Fruit fly (Drosophila melanogaster) whole organism, adult: ENCODE results near the gene CG31161.

ENCODE experiments used
- CG11617 ChIP-seq: fragments of 200-800 bp; sonication (Bioruptor generic); optimal IDR thresholded peaks from 2 replicates; lab custom pipeline; 2017; ENCODE audit warnings: mild to moderate bottlenecking, missing biosample characterization, missing genetic modification reagents, missing genetic modification characterization
- CG12768 ChIP-seq: fragments of 200-800 bp; sonication (Bioruptor generic); optimal IDR thresholded peaks from 2 replicates; lab custom pipeline; 2017; ENCODE audit warnings: missing biosample characterization, missing genetic modification characterization, mild to moderate bottlenecking, moderate library complexity, missing genetic modification reagents
- CG14711 ChIP-seq: fragments of 200-800 bp; sonication (Bioruptor generic); optimal IDR thresholded peaks from 2 replicates; lab custom pipeline; 2018; ENCODE audit warnings: missing biosample characterization, mild to moderate bottlenecking, missing genetic modification characterization, moderate library complexity
- CG1620 ChIP-seq: fragments of 200-800 bp; sonication (Bioruptor generic); optimal IDR thresholded peaks from 2 replicates; lab custom pipeline; 2016; ENCODE audit warnings: missing biosample characterization, missing genetic modification characterization
- CG33017 ChIP-seq: fragments of 200-800 bp; sonication (Bioruptor generic); optimal IDR thresholded peaks from 2 replicates; lab custom pipeline; 2018; ENCODE audit warnings: missing biosample characterization, mild to moderate bottlenecking, missing genetic modification characterization, moderate library complexity
- CG5204 ChIP-seq: fragments of 200-800 bp; sonication (Bioruptor generic); optimal IDR thresholded peaks from 2 replicates; lab custom pipeline; 2016; ENCODE audit warnings: missing biosample characterization, missing genetic modification characterization
- CG7045 ChIP-seq: fragments of 200-800 bp; sonication (Bioruptor generic); optimal IDR thresholded peaks from 2 replicates; lab custom pipeline; 2017; ENCODE audit warnings: missing biosample characterization, mild to moderate bottlenecking, missing genetic modification characterization
- CG7101 ChIP-seq: fragments of 200-800 bp; sonication (Bioruptor generic); optimal IDR thresholded peaks from 2 replicates; lab custom pipeline; 2018; ENCODE audit warnings: missing biosample characterization, mild to moderate bottlenecking, missing genetic modification characterization, moderate library complexity
- Clk ChIP-seq: fragments of 200-800 bp; sonication (Bioruptor generic); optimal IDR thresholded peaks from 2 replicates; lab custom pipeline; 2017; ENCODE audit warnings: missing biosample characterization, missing genetic modification characterization
- Crg-1 ChIP-seq: fragments of 200-800 bp; sonication (Bioruptor generic); optimal IDR thresholded peaks from 2 replicates; lab custom pipeline; 2016; ENCODE audit warnings: missing biosample characterization, missing genetic modification characterization
- Hr96 ChIP-seq: fragments of 200-800 bp; sonication (Bioruptor generic); optimal IDR thresholded peaks from 2 replicates; lab custom pipeline; 2016; ENCODE audit warnings: missing biosample characterization, missing genetic modification characterization
- Mnt ChIP-seq: fragments of 200-800 bp; sonication (Bioruptor generic); optimal IDR thresholded peaks from 2 replicates; lab custom pipeline; 2016; ENCODE audit warnings: missing biosample characterization, mild to moderate bottlenecking, missing genetic modification characterization
- bab1 ChIP-seq: fragments of 200-800 bp; sonication (Bioruptor generic); optimal IDR thresholded peaks from 3 replicates; lab custom pipeline; 2019; ENCODE audit warnings: missing biosample characterization, mild to moderate bottlenecking, missing genetic modification characterization, moderate library complexity
- cic ChIP-seq: fragments of 200-800 bp; sonication (Bioruptor generic); optimal IDR thresholded peaks from 2 replicates; lab custom pipeline; 2017; ENCODE audit warnings: missing biosample characterization, mild to moderate bottlenecking, missing genetic modification characterization, moderate library complexity
- cnc ChIP-seq, 2 experiments: fragments of >200 bp; optimal IDR thresholded peaks; 2 replicates each; lab custom pipeline; 2017
- kay ChIP-seq: fragments of 200-800 bp; sonication (Bioruptor generic); peaks from one replicate; lab custom pipeline; 2016; ENCODE audit warnings: missing biosample characterization, missing genetic modification characterization, borderline replicate concordance
- ovo ChIP-seq: fragments of 200-800 bp; sonication (Bioruptor generic); optimal IDR thresholded peaks from 2 replicates; lab custom pipeline; 2016; ENCODE audit warnings: missing biosample characterization, missing genetic modification characterization
- pad ChIP-seq: fragments of 200-800 bp; sonication (Bioruptor generic); optimal IDR thresholded peaks from 3 replicates; lab custom pipeline; 2017; ENCODE audit warnings: missing biosample characterization, missing genetic modification characterization, mild to moderate bottlenecking, moderate library complexity, missing genetic modification reagents
- tj ChIP-seq: fragments of 200-800 bp; sonication (Bioruptor generic); optimal IDR thresholded peaks from 3 replicates; lab custom pipeline; 2017; ENCODE audit warnings: missing biosample characterization, mild to moderate bottlenecking, missing genetic modification characterization, moderate library complexity
- toe ChIP-seq: fragments of 200-800 bp; sonication (Bioruptor generic); optimal IDR thresholded peaks from 2 replicates; lab custom pipeline; 2016; ENCODE audit warnings: missing biosample characterization, missing genetic modification characterization

CG31161 gene

dm6 chr3R:22582981-22583380 lies 33.3 kb upstream of the CG31161 start, which contains the start of gene Dph5:
TSS of gene Dph5 (minus strand) at chr3R:22583225.
- TF ChIP-seq CG11617 (no peak), CG14711 (tag; lab: Kevin White, UChicago) (no peak), tj (GFP tag; lab: Kevin White, UChicago) (no peak), bab1 (peak; percentile 7), pad (GFP tag; lab: Kevin White, UChicago) (no peak), Mnt (peak; percentile 91), CG7101 (tag; lab: Kevin White, UChicago) (no peak)

- TF ChIP-seq Mnt (peak; percentile 97), CG1620 (no peak)
These were observed 31.7 kb upstream of the CG31161 start, which contains the start of the genes CG33107 and CG6937 for dm6 chr3R:22584582-22584981. TSS of gene CG33107 (minus strand) at chr3R:22584718. TSS of gene CG6937 (plus strand) at chr3R:22584773.

dm6 chr3R:22586525-22586924 lies 29.8 kb upstream of the CG31161 start, which contains the start of gene btn:
TSS of gene btn (minus strand) at chr3R:22586625.
- no peak for TF ChIP-seq CG7101 (tag; lab: Kevin White, UChicago)
- no peak for TF ChIP-seq Crg-1 (GFP tag; lab: Kevin White, UChicago)
- TF ChIP-seq pad (GFP tag; lab: Kevin White, UChicago): no peak
- no peak for TF ChIP-seq kay (GFP tag; lab: Kevin White, UChicago)
- no peak for TF ChIP-seq Hr96 (GFP tag; lab: Kevin White, UChicago)
- TF ChIP-seq cic (GFP tag; lab: Kevin White, UChicago): no peak
- TF ChIP-seq tj (GFP tag; lab: Kevin White, UChicago): no peak
- TF ChIP-seq CG1620: no peak
- TF ChIP-seq CG12768 (GFP tag; lab: Kevin White, UChicago): no peak
- no peak for TF ChIP-seq cnc (optimal IDR thresholded peaks at IDR 0.05; lab: Kevin White, UChicago)
- TF ChIP-seq ovo (GFP tag; lab: Kevin White, UChicago): no peak

- TF ChIP-seq Crg-1 (GFP tag; lab: Kevin White, UChicago): peak; percentile 64
- peak; percentile 64 for TF ChIP-seq tj (GFP tag; lab: Kevin White, UChicago)
- peak; percentile 44 for TF ChIP-seq pad (GFP tag; lab: Kevin White, UChicago)
- TF ChIP-seq cnc (optimal IDR thresholded peaks at IDR 0.05; lab: Kevin White, UChicago): no peak
- TF ChIP-seq CG14711 (tag; lab: Kevin White, UChicago): peak; percentile 56
- TF ChIP-seq CG33017 (tag; lab: Kevin White, UChicago): peak; percentile 10
- TF ChIP-seq CG5204 (GFP tag; lab: Kevin White, UChicago): no peak
- TF ChIP-seq Clk (GFP tag; lab: Kevin White, UChicago): peak; percentile 60
- TF ChIP-seq CG7045 (GFP tag; lab: Kevin White, UChicago): peak; percentile 62
- TF ChIP-seq Hr96 (GFP tag; lab: Kevin White, UChicago): no peak
- TF ChIP-seq CG12768 (GFP tag; lab: Kevin White, UChicago): peak; percentile 56
- peak; percentile 65 for TF ChIP-seq CG7101 (tag; lab: Kevin White, UChicago)
- TF ChIP-seq CG11617: peak; percentile 56
- TF ChIP-seq bab1: peak; percentile 66
- no peak for TF ChIP-seq kay (GFP tag; lab: Kevin White, UChicago)
- TF ChIP-seq toe: peak; percentile 90
- TF ChIP-seq ovo (GFP tag; lab: Kevin White, UChicago): peak; percentile 73
- TF ChIP-seq cic (GFP tag; lab: Kevin White, UChicago): peak; percentile 85
- TF ChIP-seq CG1620: peak; percentile 62
- peak; percentile 65 for TF ChIP-seq Mnt
These were observed 28.8 kb upstream of the CG31161 start, which contains the start of gene Efa6 for dm6 chr3R:22587419-22587963. TSS of gene Efa6 (plus strand) at chr3R:22587755.

- TF ChIP-seq Mnt (no peak), Hr96 (GFP tag; lab: Kevin White, UChicago) (no peak), CG7045 (GFP tag; lab: Kevin White, UChicago) (no peak), bab1 (no peak), toe (no peak), CG1620 (no peak), CG7101 (tag; lab: Kevin White, UChicago) (no peak), Clk (GFP tag; lab: Kevin White, UChicago) (no peak), CG12768 (GFP tag; lab: Kevin White, UChicago) (no peak), CG14711 (tag; lab: Kevin White, UChicago) (no peak), Crg-1 (GFP tag; lab: Kevin White, UChicago) (no peak), CG5204 (GFP tag; lab: Kevin White, UChicago) (no peak), tj (GFP tag; lab: Kevin White, UChicago) (no peak), cic (GFP tag; lab: Kevin White, UChicago) (no peak), kay (GFP tag; lab: Kevin White, UChicago) (no peak), pad (GFP tag; lab: Kevin White, UChicago) (no peak), ovo (GFP tag; lab: Kevin White, UChicago) (no peak), CG33017 (tag; lab: Kevin White, UChicago) (no peak), cnc (optimal IDR thresholded peaks at IDR 0.05; lab: Kevin White, UChicago) (no peak), CG11617 (no peak)
These were observed 27.6 kb upstream of the CG31161 start for dm6 chr3R:22588756-22589155.

dm6 chr3R:22589311-22589710 lies 27.0 kb upstream of the CG31161 start:
- TF ChIP-seq CG14711 (tag; lab: Kevin White, UChicago) (peak; percentile 47), CG7101 (tag; lab: Kevin White, UChicago) (peak; percentile 80), cic (GFP tag; lab: Kevin White, UChicago) (peak; percentile 55), CG33017 (tag; lab: Kevin White, UChicago) (peak; percentile 44), Mnt (no peak), pad (GFP tag; lab: Kevin White, UChicago) (no peak), Crg-1 (GFP tag; lab: Kevin White, UChicago) (peak; percentile 64), CG5204 (GFP tag; lab: Kevin White, UChicago) (no peak), CG1620 (peak; percentile 22), Hr96 (GFP tag; lab: Kevin White, UChicago) (no peak), bab1 (no peak), cnc (optimal IDR thresholded peaks at IDR 0.05; lab: Kevin White, UChicago) (no peak), toe (peak; percentile 20), CG7045 (GFP tag; lab: Kevin White, UChicago) (peak; percentile 65), CG12768 (GFP tag; lab: Kevin White, UChicago) (peak; percentile 44), kay (GFP tag; lab: Kevin White, UChicago) (no peak), CG11617 (peak; percentile 47), tj (GFP tag; lab: Kevin White, UChicago) (peak; percentile 25), ovo (GFP tag; lab: Kevin White, UChicago) (peak; percentile 50), Clk (GFP tag; lab: Kevin White, UChicago) (no peak)
